Fruit fly (Drosophila melanogaster) whole organism, embryonic: ENCODE results near the gene CG14120.

Experiments
- ATbp ChIP-seq: fragments of 200-800 bp; sonication (Bioruptor generic); optimal IDR thresholded peaks from 2 replicates; lab custom pipeline; 2017; ENCODE audit warnings: missing biosample characterization, mild to moderate bottlenecking, missing genetic modification characterization, missing genetic modification reagents
- BtbVII ChIP-seq: fragments of 200-800 bp; sonication (Bioruptor generic); optimal IDR thresholded peaks from 3 replicates; lab custom pipeline; 2017; ENCODE audit warnings: missing biosample characterization, mild to moderate bottlenecking, missing genetic modification characterization
- CG10274 ChIP-seq: fragments of 200-800 bp; sonication (Bioruptor generic); optimal IDR thresholded peaks from 3 replicates; lab custom pipeline; 2017; ENCODE audit warnings: missing biosample characterization, mild to moderate bottlenecking, missing genetic modification characterization
- CG12744 ChIP-seq: fragments of 200-800 bp; sonication (Bioruptor generic); optimal IDR thresholded peaks from 2 replicates; lab custom pipeline; 2016; ENCODE audit warnings: missing biosample characterization, missing genetic modification characterization
- CG12769 ChIP-seq: fragments of 200-800 bp; sonication (Bioruptor generic); optimal IDR thresholded peaks from 2 replicates; lab custom pipeline; 2019; ENCODE audit warnings: missing biosample characterization, mild to moderate bottlenecking, missing genetic modification characterization, moderate library complexity
- CG13894 ChIP-seq: fragments of 200-800 bp; sonication (Bioruptor generic); optimal IDR thresholded peaks from 3 replicates; lab custom pipeline; 2018; ENCODE audit warnings: missing biosample characterization, mild to moderate bottlenecking, missing genetic modification characterization, moderate library complexity
- CG14441 ChIP-seq: fragments of 200-800 bp; sonication (Bioruptor generic); IDR thresholded peaks from 2 replicates; pipeline ENCODE4 v1.3.6; 2022; ENCODE audit warnings: missing biosample characterization, missing genetic modification characterization
- CG15601 ChIP-seq: fragments of 200-800 bp; sonication (Bioruptor generic); optimal IDR thresholded peaks from 3 replicates; lab custom pipeline; 2019; ENCODE audit warnings: missing biosample characterization, mild to moderate bottlenecking, missing genetic modification characterization, moderate library complexity
- CG1647 ChIP-seq: fragments of 200-800 bp; sonication (Bioruptor generic); optimal IDR thresholded peaks from 3 replicates; lab custom pipeline; 2016; ENCODE audit warnings: missing biosample characterization, missing genetic modification characterization
- CG16815 ChIP-seq: fragments of 200-800 bp; sonication (Bioruptor generic); optimal IDR thresholded peaks from 3 replicates; lab custom pipeline; 2017; ENCODE audit warnings: missing biosample characterization, mild to moderate bottlenecking, missing genetic modification characterization
- CG17612 ChIP-seq: fragments of 200-800 bp; sonication (Bioruptor generic); IDR thresholded peaks from 2 replicates; pipeline ENCODE4 v1.3.6; 2022; ENCODE audit warnings: missing biosample characterization, missing genetic modification characterization
- CG17912 ChIP-seq: fragments of 200-800 bp; sonication (Bioruptor generic); optimal IDR thresholded peaks from 2 replicates; lab custom pipeline; 2018; ENCODE audit warnings: missing biosample characterization, mild to moderate bottlenecking, missing genetic modification characterization
- CG18599 ChIP-seq: fragments of 200-800 bp; sonication (Bioruptor generic); optimal IDR thresholded peaks from 3 replicates; lab custom pipeline; 2017; ENCODE audit warnings: missing biosample characterization, missing genetic modification characterization, mild to moderate bottlenecking, moderate library complexity, missing genetic modification reagents
- CG3847 ChIP-seq: fragments of 200-800 bp; sonication (Bioruptor generic); IDR thresholded peaks from 2 replicates; pipeline ENCODE4 v1.3.6; 2022; ENCODE audit warnings: missing biosample characterization, missing genetic modification characterization
- CG6654 ChIP-seq: fragments of 200-800 bp; sonication (Bioruptor generic); optimal IDR thresholded peaks from 2 replicates; lab custom pipeline; 2017; ENCODE audit warnings: missing biosample characterization, mild to moderate bottlenecking, missing genetic modification characterization
- CG6683 ChIP-seq: fragments of 200-800 bp; sonication (Bioruptor generic); optimal IDR thresholded peaks from 2 replicates; lab custom pipeline; 2017; ENCODE audit warnings: missing biosample characterization, mild to moderate bottlenecking, missing genetic modification characterization, missing genetic modification reagents
- CG6791 ChIP-seq: fragments of 200-800 bp; sonication (Bioruptor generic); IDR thresholded peaks from 3 replicates; pipeline ENCODE4 v1.3.6; 2022; ENCODE audit warnings: missing biosample characterization, missing genetic modification characterization; ENCODE audit not compliant: partially characterized antibody
- CG8281 ChIP-seq: fragments of 200-800 bp; sonication (Bioruptor generic); optimal IDR thresholded peaks from 2 replicates; lab custom pipeline; 2018; ENCODE audit warnings: missing biosample characterization, mild to moderate bottlenecking, missing genetic modification characterization, moderate library complexity
- CG9932 ChIP-seq: fragments of 200-800 bp; sonication (Bioruptor generic); IDR thresholded peaks from 2 replicates; pipeline ENCODE4 v1.3.6; 2022; ENCODE audit warnings: missing biosample characterization, missing genetic modification characterization
- Camta ChIP-seq: fragments of 200-800 bp; sonication (Bioruptor generic); optimal IDR thresholded peaks from 2 replicates; lab custom pipeline; 2016; ENCODE audit warnings: missing biosample characterization, missing genetic modification characterization
- Deaf1 ChIP-seq: fragments of 200-800 bp; optimal IDR thresholded peaks from 3 replicates; lab custom pipeline; 2019; ENCODE audit warnings: missing biosample characterization, mild to moderate bottlenecking, missing genetic modification characterization, moderate library complexity
- Dfd ChIP-seq, 2 experiments: fragments of >200 bp; optimal IDR thresholded peaks; 2 replicates each; lab custom pipeline; 2017; ENCODE audit warnings: missing biosample characterization in 2 of 2, missing genetic modification characterization in 2 of 2
- Drgx ChIP-seq: fragments of 200-800 bp; sonication (Bioruptor generic); IDR thresholded peaks from 2 replicates; pipeline ENCODE4 v1.3.6; 2022; ENCODE audit warnings: missing biosample characterization, missing genetic modification characterization
- HLH3B ChIP-seq: fragments of 200-800 bp; sonication (Bioruptor generic); IDR thresholded peaks from 2 replicates; pipeline ENCODE4 v1.3.6; 2022; ENCODE audit warnings: missing biosample characterization, missing genetic modification characterization
- Hey ChIP-seq: fragments of 200-800 bp; sonication (Bioruptor generic); optimal IDR thresholded peaks from 3 replicates; lab custom pipeline; 2018; ENCODE audit warnings: missing biosample characterization, mild to moderate bottlenecking, missing genetic modification characterization
- HmgZ ChIP-seq: fragments of 200-800 bp; sonication (Bioruptor generic); optimal IDR thresholded peaks from 2 replicates; lab custom pipeline; 2018; ENCODE audit warnings: missing biosample characterization, mild to moderate bottlenecking, missing genetic modification characterization
- Kr ChIP-seq: fragments of 200-800 bp; sonication (Bioruptor generic); optimal IDR thresholded peaks from 2 replicates; lab custom pipeline; 2017; ENCODE audit warnings: missing biosample characterization, mild to moderate bottlenecking, missing genetic modification characterization
- Nf-YA ChIP-seq: fragments of 200-800 bp; sonication (Bioruptor generic); IDR thresholded peaks from 2 replicates; pipeline ENCODE4 v1.3.6; 2022; ENCODE audit warnings: missing biosample characterization, missing genetic modification characterization
- NfI ChIP-seq: fragments of 200-800 bp; sonication (Bioruptor generic); optimal IDR thresholded peaks from 3 replicates; lab custom pipeline; 2018; ENCODE audit warnings: missing biosample characterization, mild to moderate bottlenecking, missing genetic modification characterization, moderate library complexity
- PHDP ChIP-seq: fragments of 200-800 bp; sonication (Bioruptor generic); optimal IDR thresholded peaks from 3 replicates; lab custom pipeline; 2018; ENCODE audit warnings: missing biosample characterization, mild to moderate bottlenecking, missing genetic modification characterization, moderate library complexity
- Ravus ChIP-seq: fragments of 200-800 bp; sonication (Bioruptor generic); IDR thresholded peaks from 2 replicates; pipeline ENCODE4 v1.3.6; 2022; ENCODE audit warnings: missing biosample characterization, missing genetic modification characterization
- Taf1 ChIP-seq: fragments of 200-800 bp; sonication (Bioruptor generic); IDR thresholded peaks from 2 replicates; pipeline ENCODE4 v1.3.6; 2022; ENCODE audit warnings: missing biosample characterization, missing genetic modification characterization
- aop ChIP-seq: fragments of 200-800 bp; sonication (Bioruptor generic); IDR thresholded peaks from 2 replicates; pipeline ENCODE4 v1.3.6; 2022; ENCODE audit warnings: missing biosample characterization, missing genetic modification characterization
- ara ChIP-seq: fragments of 200-800 bp; sonication (Bioruptor generic); IDR thresholded peaks from 2 replicates; pipeline ENCODE4 v1.3.6; 2022; ENCODE audit warnings: missing biosample characterization, missing genetic modification characterization
- ato ChIP-seq: fragments of 200-800 bp; sonication (Bioruptor generic); IDR thresholded peaks from 2 replicates; pipeline ENCODE4 v1.3.6; 2022; ENCODE audit warnings: missing biosample characterization, missing genetic modification characterization; ENCODE audit not compliant: partially characterized antibody
- br ChIP-seq: fragments of >200 bp; optimal IDR thresholded peaks from 2 replicates; lab custom pipeline; 2017
- corto ChIP-seq: fragments of 200-800 bp; sonication (Bioruptor generic); optimal IDR thresholded peaks from 2 replicates; lab custom pipeline; 2016; ENCODE audit warnings: missing biosample characterization, mild to moderate bottlenecking, missing genetic modification characterization, moderate library complexity
- disco-r ChIP-seq: fragments of 200-800 bp; sonication (Bioruptor generic); optimal IDR thresholded peaks from 2 replicates; lab custom pipeline; 2016; ENCODE audit warnings: missing biosample characterization, missing genetic modification characterization
- exex ChIP-seq: fragments of 200-800 bp; sonication (Bioruptor generic); optimal IDR thresholded peaks from 4 replicates; lab custom pipeline; 2018; ENCODE audit warnings: missing biosample characterization, mild to moderate bottlenecking, missing genetic modification characterization, moderate library complexity
- fu2 ChIP-seq: fragments of 200-800 bp; sonication (Bioruptor generic); optimal IDR thresholded peaks from 2 replicates; lab custom pipeline; 2016; ENCODE audit warnings: missing biosample characterization, missing genetic modification characterization
- gcm2 ChIP-seq: fragments of 200-800 bp; sonication (Bioruptor generic); optimal IDR thresholded peaks from 2 replicates; lab custom pipeline; 2016; ENCODE audit warnings: missing biosample characterization, missing genetic modification characterization
- grn ChIP-seq: fragments of 200-800 bp; sonication (Bioruptor generic); optimal IDR thresholded peaks from 3 replicates; lab custom pipeline; 2017; ENCODE audit warnings: missing biosample characterization, missing genetic modification characterization
- her ChIP-seq: fragments of 200-800 bp; sonication (Bioruptor generic); optimal IDR thresholded peaks from 2 replicates; lab custom pipeline; 2016; ENCODE audit warnings: missing biosample characterization, missing genetic modification characterization
- jigr1 ChIP-seq: fragments of 200-800 bp; sonication (Bioruptor generic); IDR thresholded peaks from 3 replicates; pipeline ENCODE4 v1.3.6; 2022; ENCODE audit warnings: missing biosample characterization, missing genetic modification characterization
- nerfin-2 ChIP-seq: fragments of 200-800 bp; sonication (Bioruptor generic); IDR thresholded peaks from 2 replicates; pipeline ENCODE4 v1.3.6; 2022; ENCODE audit warnings: missing biosample characterization, missing genetic modification characterization; ENCODE audit not compliant: partially characterized antibody
- repo ChIP-seq: fragments of 200-800 bp; sonication (Bioruptor generic); optimal IDR thresholded peaks from 2 replicates; lab custom pipeline; 2016; ENCODE audit warnings: missing biosample characterization, missing genetic modification characterization
- schlank ChIP-seq: fragments of 200-800 bp; sonication (Bioruptor generic); optimal IDR thresholded peaks from 2 replicates; lab custom pipeline; 2018; ENCODE audit warnings: missing biosample characterization, mild to moderate bottlenecking, missing genetic modification characterization
- scrt ChIP-seq: fragments of 200-800 bp; sonication (Bioruptor generic); optimal IDR thresholded peaks from 2 replicates; lab custom pipeline; 2018; ENCODE audit warnings: missing biosample characterization, mild to moderate bottlenecking, missing genetic modification characterization, moderate library complexity
- sqz ChIP-seq: fragments of 200-800 bp; sonication (Bioruptor generic); optimal IDR thresholded peaks from 3 replicates; lab custom pipeline; 2018; ENCODE audit warnings: missing biosample characterization, mild to moderate bottlenecking, missing genetic modification characterization
- usp ChIP-seq: fragments of >200 bp; optimal IDR thresholded peaks from 2 replicates; lab custom pipeline; 2017; ENCODE audit warnings: missing biosample characterization, missing genetic modification characterization
- z ChIP-seq: fragments of 200-800 bp; sonication (Bioruptor generic); IDR thresholded peaks from 3 replicates; pipeline ENCODE4 v1.3.6; 2022; ENCODE audit warnings: missing biosample characterization, missing genetic modification characterization
- zfh1 ChIP-seq: fragments of 200-800 bp; sonication (Bioruptor generic); IDR thresholded peaks from 3 replicates; pipeline ENCODE4 v1.3.6; 2022; ENCODE audit warnings: missing biosample characterization, missing genetic modification characterization

CG14120 gene

dm6 chr3L:12889353-12889820 lies 4.5 kb downstream of the CG14120 start, which contains the start of gene CG43894 (continued):
- TF ChIP-seq CG3847 (GFP tag; lab: Robert Waterston, UW), result no peak
- peak; percentile 9 for TF ChIP-seq scrt (GFP tag; lab: Kevin White, UChicago)
- no peak for TF ChIP-seq NfI (GFP tag; lab: Kevin White, UChicago)
- TF ChIP-seq Camta, result no peak
- TF ChIP-seq aop (GFP tag; lab: Robert Waterston, UW), result no peak
- TF ChIP-seq br (lab: Kevin White, UChicago), result no peak
- TF ChIP-seq ara (GFP tag; lab: Robert Waterston, UW), result no peak
- TF ChIP-seq CG13894, result peak; percentile 32
- TF ChIP-seq schlank, result peak; percentile 9
- peak; percentile 6 for TF ChIP-seq corto
- peak; percentile 51 for TF ChIP-seq Hey (tag; lab: Kevin White, UChicago)
- TF ChIP-seq CG6654, result no peak
- TF ChIP-seq CG6683 (GFP tag; lab: Kevin White, UChicago), result no peak
- peak; percentile 2 for TF ChIP-seq HmgZ (tag; lab: Kevin White, UChicago)
- no peak for TF ChIP-seq HLH3B (GFP tag; lab: Robert Waterston, UW)
- no peak for TF ChIP-seq CG6791
- no peak for TF ChIP-seq CG12744 (GFP tag; lab: Kevin White, UChicago)
- no peak for TF ChIP-seq CG9932 (GFP tag; lab: Robert Waterston, UW)
- TF ChIP-seq ato (GFP tag; lab: Robert Waterston, UW), result no peak
- peak; percentile 80 for TF ChIP-seq grn (GFP tag; lab: Kevin White, UChicago)
- TF ChIP-seq exex (tag; lab: Kevin White, UChicago), result peak; percentile 95
- no peak for TF ChIP-seq usp
- no peak for TF ChIP-seq fu2
- no peak for TF ChIP-seq Nf-YA (GFP tag; lab: Robert Waterston, UW)
- no peak for TF ChIP-seq CG16815 (GFP tag; lab: Kevin White, UChicago)
- no peak for TF ChIP-seq CG10274 (GFP tag; lab: Kevin White, UChicago)
- TF ChIP-seq z, result no peak
- no peak for TF ChIP-seq zfh1
- TF ChIP-seq Ravus (GFP tag; lab: Robert Waterston, UW), result no peak
- peak; percentile 41 for TF ChIP-seq CG8281 (tag; lab: Kevin White, UChicago)
- no peak for TF ChIP-seq disco-r (GFP tag; lab: Kevin White, UChicago)
- TF ChIP-seq Kr (GFP tag; lab: Kevin White, UChicago), result no peak
- TF ChIP-seq gcm2 (GFP tag; lab: Kevin White, UChicago), result no peak
- peak; percentile 40 for TF ChIP-seq BtbVII (GFP tag; lab: Kevin White, UChicago)
- TF ChIP-seq Drgx (GFP tag; lab: Robert Waterston, UW), result no peak
- TF ChIP-seq CG12769 (tag; lab: Kevin White, UChicago), result no peak
- TF ChIP-seq jigr1 (GFP tag; lab: Robert Waterston, UW), result no peak
- no peak for TF ChIP-seq CG17612 (GFP tag; lab: Robert Waterston, UW)
- TF ChIP-seq repo (GFP tag; lab: Kevin White, UChicago), result no peak
- no peak for TF ChIP-seq nerfin-2 (GFP tag; lab: Robert Waterston, UW)
- TF ChIP-seq sqz, result no peak
- TF ChIP-seq CG15601 (tag; lab: Kevin White, UChicago), result no peak
- TF ChIP-seq CG14441 (GFP tag; lab: Robert Waterston, UW), result no peak
- TF ChIP-seq Taf1 (GFP tag; lab: Robert Waterston, UW), result no peak
- TF ChIP-seq CG1647, result no peak
- TF ChIP-seq Deaf1 (tag; lab: Kevin White, UChicago), result no peak
- no peak for TF ChIP-seq Dfd (GFP tag; optimal IDR thresholded peaks at IDR 0.05; lab: Kevin White, UChicago)
- peak; percentile 36 for TF ChIP-seq CG18599 (GFP tag; lab: Kevin White, UChicago)
- TF ChIP-seq CG17912 (GFP tag; lab: Kevin White, UChicago), result no peak
- TF ChIP-seq PHDP (tag; lab: Kevin White, UChicago), result peak; percentile 44
- no peak for TF ChIP-seq her
- TF ChIP-seq ATbp (GFP tag; lab: Kevin White, UChicago), result no peak
